Worm (Caenorhabditis elegans) whole organism, young adult: ENCODE measurements around the gene dmd-9.

Experiments
- C06A6.2 ChIP-seq: fragments of 200-800 bp; sonication (Bioruptor generic); conservative IDR thresholded peaks from 2 replicates; pipeline ENCODE4 v1.3.6; 2022; ENCODE audit warnings: missing genetic modification characterization, missing compliant biosample characterization
- F10E7.11 ChIP-seq: sonication (generic microtip); optimal IDR thresholded peaks from 2 replicates; lab custom pipeline; 2017; ENCODE audit warnings: mild to moderate bottlenecking, missing genetic modification characterization, moderate library complexity, missing compliant biosample characterization
- F57C9.4 ChIP-seq: sonication (generic microtip); optimal IDR thresholded peaks from 2 replicates; lab custom pipeline; 2017; ENCODE audit warnings: mild to moderate bottlenecking, missing genetic modification characterization, missing compliant biosample characterization
- K11D2.4 ChIP-seq: fragments of 200-800 bp; sonication (Bioruptor generic); IDR thresholded peaks from 2 replicates; pipeline ENCODE4 v1.3.6; 2022; ENCODE audit warnings: missing genetic modification reagents, missing genetic modification characterization, missing compliant biosample characterization
- Y53G8AR.9 ChIP-seq: fragments of 200-800 bp; sonication (Bioruptor generic); conservative IDR thresholded peaks from 2 replicates; pipeline ENCODE4 v1.3.6; 2022; ENCODE audit warnings: missing genetic modification reagents, missing genetic modification characterization, missing compliant biosample characterization
- Y95B8A.8 ChIP-seq: fragments of 200-800 bp; sonication (Bioruptor generic); IDR thresholded peaks from 2 replicates; pipeline ENCODE4 v1.3.6; 2022; ENCODE audit warnings: missing genetic modification reagents, missing genetic modification characterization, missing compliant biosample characterization
- ZK185.1 ChIP-seq: sonication (generic microtip); optimal IDR thresholded peaks from 2 replicates; lab custom pipeline; 2016; ENCODE audit warnings: mild to moderate bottlenecking, missing genetic modification characterization, missing compliant biosample characterization; ENCODE audit not compliant: poor library complexity, severe bottlenecking
- akir-1 ChIP-seq: fragments of 200-800 bp; sonication (Bioruptor generic); optimal IDR thresholded peaks from 2 replicates; lab custom pipeline; 2018; ENCODE audit warnings: mild to moderate bottlenecking, missing genetic modification characterization, moderate library complexity, missing compliant biosample characterization
- ama-1 ChIP-seq, 3 experiments: fragments of 150-350 bp in 1 of 3; sonication (generic microtip) in 2 of 3; optimal IDR thresholded peaks; 2 replicates each; lab custom pipeline; 2014 to 2018; ENCODE audit warnings: missing biosample characterization in 2 of 3, missing genetic modification characterization in 2 of 3, missing genetic modification reagents in 2 of 3
- atf-7 ChIP-seq: sonication (generic microtip); optimal IDR thresholded peaks from 2 replicates; lab custom pipeline; 2017; ENCODE audit warnings: mild to moderate bottlenecking, missing genetic modification characterization, missing compliant biosample characterization
- attf-3 ChIP-seq: fragments of 200-800 bp; sonication (Bioruptor generic); conservative IDR thresholded peaks from 2 replicates; pipeline ENCODE4 v1.3.6; 2022; ENCODE audit warnings: missing genetic modification reagents, missing genetic modification characterization, missing compliant biosample characterization
- cebp-1 ChIP-seq, 2 experiments: fragments of 200-800 bp in 1 of 2; sonication (Bioruptor generic) in 1 of 2; sonication (generic microtip) in 1 of 2; IDR thresholded peaks in 1 of 2; optimal IDR thresholded peaks in 1 of 2; 2 replicates each; pipeline versions ENCODE4 v1.3.6 to Lab custom; 2017 to 2022; ENCODE audit warnings: missing compliant biosample characterization in 2 of 2, missing genetic modification characterization in 2 of 2, mild to moderate bottlenecking in 1 of 2, missing genetic modification reagents in 1 of 2, moderate library complexity in 1 of 2
- ceh-100 ChIP-seq: fragments of 200-800 bp; sonication (Bioruptor generic); IDR thresholded peaks from 2 replicates; pipeline ENCODE4 v1.3.6; 2022; ENCODE audit warnings: missing genetic modification reagents, missing genetic modification characterization, missing compliant biosample characterization
- ceh-79 ChIP-seq: sonication (generic microtip); optimal IDR thresholded peaks from 2 replicates; lab custom pipeline; 2017; ENCODE audit warnings: mild to moderate bottlenecking, missing genetic modification characterization, missing compliant biosample characterization
- chd-7 ChIP-seq: sonication (generic microtip); optimal IDR thresholded peaks from 2 replicates; lab custom pipeline; 2016; ENCODE audit warnings: mild to moderate bottlenecking, missing genetic modification characterization, moderate library complexity, missing compliant biosample characterization
- egrh-3 ChIP-seq: fragments of 200-800 bp; sonication (Bioruptor generic); IDR thresholded peaks from 2 replicates; pipeline ENCODE4 v1.3.6; 2022; ENCODE audit warnings: missing genetic modification reagents, missing genetic modification characterization, missing compliant biosample characterization
- ekl-4 ChIP-seq: fragments of 200-800 bp; sonication (Bioruptor generic); IDR thresholded peaks from 2 replicates; pipeline ENCODE4 v1.3.6; 2022; ENCODE audit warnings: missing genetic modification reagents, missing genetic modification characterization, missing compliant biosample characterization
- ets-4 ChIP-seq: fragments of 200-800 bp; sonication (Bioruptor generic); optimal IDR thresholded peaks from 2 replicates; lab custom pipeline; 2018; ENCODE audit warnings: mild to moderate bottlenecking, missing genetic modification characterization, missing compliant biosample characterization
- fkh-3 ChIP-seq: sonication (generic microtip); optimal IDR thresholded peaks from 2 replicates; lab custom pipeline; 2016; ENCODE audit warnings: mild to moderate bottlenecking, missing genetic modification characterization, missing compliant biosample characterization
- hlh-12 ChIP-seq: sonication (generic microtip); optimal IDR thresholded peaks from 2 replicates; lab custom pipeline; 2016; ENCODE audit warnings: missing genetic modification characterization, missing compliant biosample characterization
- hsf-1 ChIP-seq: fragments of 200-800 bp; sonication (Bioruptor generic); IDR thresholded peaks from 2 replicates; pipeline ENCODE4 v1.3.6; 2022; ENCODE audit warnings: missing genetic modification reagents, missing genetic modification characterization, missing compliant biosample characterization
- let-607 ChIP-seq, 2 experiments: fragments of 200-800 bp in 1 of 2; sonication (Bioruptor generic) in 1 of 2; sonication (generic microtip) in 1 of 2; optimal IDR thresholded peaks; 2 replicates each; lab custom pipeline; 2016 to 2018; ENCODE audit warnings: mild to moderate bottlenecking in 2 of 2, missing compliant biosample characterization in 2 of 2, missing genetic modification characterization in 2 of 2, moderate library complexity in 2 of 2, missing genotype in 1 of 2
- lin-35 ChIP-seq, 3 experiments: fragments of 150-350 bp in 2 of 3; sonication (generic microtip) in 1 of 3; optimal IDR thresholded peaks; 2 replicates each; lab custom pipeline; 2014 to 2018; ENCODE audit warnings: missing biosample characterization in 3 of 3, missing genetic modification characterization in 3 of 3, missing genetic modification reagents in 3 of 3
- lin-40 ChIP-seq: sonication (generic microtip); optimal IDR thresholded peaks from 2 replicates; lab custom pipeline; 2016; ENCODE audit warnings: missing genetic modification characterization, mild to moderate bottlenecking, missing compliant biosample characterization, missing genotype, missing genetic modification reagents
- lsl-1 ChIP-seq: fragments of 200-800 bp; sonication (Bioruptor generic); optimal IDR thresholded peaks from 2 replicates; lab custom pipeline; 2018; ENCODE audit warnings: mild to moderate bottlenecking, missing genetic modification characterization, moderate library complexity, missing compliant biosample characterization
- madf-10 ChIP-seq: sonication (generic microtip); optimal IDR thresholded peaks from 2 replicates; lab custom pipeline; 2016; ENCODE audit warnings: mild to moderate bottlenecking, missing genetic modification characterization, missing compliant biosample characterization
- madf-3 ChIP-seq: fragments of 200-800 bp; sonication (Bioruptor generic); IDR thresholded peaks from 2 replicates; pipeline ENCODE4 v1.3.6; 2022; ENCODE audit warnings: missing genetic modification reagents, missing genetic modification characterization, missing compliant biosample characterization
- mcd-1 ChIP-seq: fragments of 200-800 bp; sonication (Bioruptor generic); IDR thresholded peaks from 2 replicates; pipeline ENCODE4 v1.3.6; 2022; ENCODE audit warnings: missing genetic modification reagents, missing genetic modification characterization, missing compliant biosample characterization
- mxl-1 ChIP-seq: sonication (generic microtip); optimal IDR thresholded peaks from 2 replicates; lab custom pipeline; 2016; ENCODE audit warnings: missing genetic modification characterization, missing compliant biosample characterization
- nfya-1 ChIP-seq: sonication (generic microtip); optimal IDR thresholded peaks from 2 replicates; lab custom pipeline; 2017; ENCODE audit warnings: antibody characterized with exemption, missing compliant biosample characterization, missing genetic modification characterization, borderline replicate concordance; ENCODE audit not compliant: insufficient read depth
- nfyb-1 ChIP-seq: fragments of 200-800 bp; sonication (Bioruptor generic); IDR thresholded peaks from 2 replicates; pipeline ENCODE4 v1.3.6; 2022; ENCODE audit warnings: missing genetic modification reagents, missing genetic modification characterization, missing compliant biosample characterization
- nhr-179 ChIP-seq: sonication (generic microtip); optimal IDR thresholded peaks from 2 replicates; lab custom pipeline; 2016; ENCODE audit warnings: mild to moderate bottlenecking, missing genetic modification characterization, missing compliant biosample characterization
- nhr-27 ChIP-seq: fragments of 200-800 bp; sonication (Bioruptor generic); optimal IDR thresholded peaks from 2 replicates; lab custom pipeline; 2018; ENCODE audit warnings: mild to moderate bottlenecking, missing genetic modification characterization, moderate library complexity, missing compliant biosample characterization
- pha-4 ChIP-seq: fragments of 150-350 bp; sonication (generic microtip); optimal IDR thresholded peaks from 2 replicates; lab custom pipeline; 2014; ENCODE audit warnings: missing biosample characterization, missing genetic modification reagents, missing genetic modification characterization
- rcor-1 ChIP-seq: fragments of 200-800 bp; sonication (Bioruptor generic); IDR thresholded peaks from 2 replicates; pipeline ENCODE4 v1.3.6; 2022; ENCODE audit warnings: missing genetic modification reagents, missing genetic modification characterization, missing compliant biosample characterization
- rec-8 ChIP-seq, 2 experiments: sonication (generic microtip); optimal IDR thresholded peaks; 2 replicates each; lab custom pipeline; 2016; ENCODE audit warnings: mild to moderate bottlenecking in 2 of 2, missing genetic modification characterization in 2 of 2, missing genetic modification reagents in 2 of 2, missing genotype in 2 of 2, missing biosample characterization in 1 of 2, missing compliant biosample characterization in 1 of 2, moderate library complexity in 1 of 2
- sdz-38 ChIP-seq: sonication (generic microtip); optimal IDR thresholded peaks from 2 replicates; lab custom pipeline; 2016; ENCODE audit warnings: missing genotype, missing genetic modification characterization, missing compliant biosample characterization
- sea-2 ChIP-seq: fragments of 200-800 bp; sonication (Bioruptor generic); IDR thresholded peaks from 2 replicates; pipeline ENCODE4 v1.3.6; 2022; ENCODE audit warnings: missing genetic modification characterization, missing compliant biosample characterization
- snpc-1.1 ChIP-seq: sonication (generic microtip); optimal IDR thresholded peaks from 2 replicates; lab custom pipeline; 2017; ENCODE audit warnings: missing genetic modification characterization, mild to moderate bottlenecking, missing compliant biosample characterization, antibody characterized with exemption, moderate library complexity, missing genotype, missing genetic modification reagents; ENCODE audit not compliant: insufficient read depth
- snpc-4 ChIP-seq, 5 experiments: fragments of 150-350 bp in 1 of 5; sonication (generic microtip) in 4 of 5; optimal IDR thresholded peaks; 2 replicates each; lab custom pipeline; 2014 to 2018; ENCODE audit warnings: missing genetic modification characterization in 5 of 5, missing biosample characterization in 3 of 5, antibody characterized with exemption in 2 of 5, mild to moderate bottlenecking in 2 of 5, missing compliant biosample characterization in 2 of 5, missing genotype in 2 of 5, moderate library complexity in 2 of 5, missing genetic modification reagents in 1 of 5
- somi-1 ChIP-seq: fragments of 200-800 bp; sonication (Bioruptor generic); optimal IDR thresholded peaks from 2 replicates; lab custom pipeline; 2018; ENCODE audit warnings: mild to moderate bottlenecking, missing genetic modification characterization, missing compliant biosample characterization
- tbp1 ChIP-seq: fragments of 200-800 bp; sonication (Bioruptor generic); optimal IDR thresholded peaks from 2 replicates; lab custom pipeline; 2018; ENCODE audit warnings: mild to moderate bottlenecking, missing genetic modification characterization, missing compliant biosample characterization
- zfh-2 ChIP-seq: fragments of 200-800 bp; sonication (Bioruptor generic); conservative IDR thresholded peaks from 2 replicates; pipeline ENCODE4 v1.3.6; 2022; ENCODE audit warnings: missing genetic modification reagents, missing genetic modification characterization, missing compliant biosample characterization
- ztf-26 ChIP-seq: sonication (generic microtip); optimal IDR thresholded peaks from 2 replicates; lab custom pipeline; 2017; ENCODE audit warnings: missing genetic modification characterization, missing compliant biosample characterization

Gene dmd-9

ce11 chrIV:3234269-3234668, 20.1 kb downstream of the dmd-9 start:
- peak; percentile 12 for TF ChIP-seq lin-40
- TF ChIP-seq rec-8 (tag; optimal IDR thresholded peaks at IDR 0.05; lab: Kevin White, UChicago), result no peak
- 0 out of 2 replicates have a peak, but pooled peaks have one; percentile 32 for TF ChIP-seq Y53G8AR.9 (GFP tag; lab: Robert Waterston, UW)
- TF ChIP-seq, all 124 proteins: peak for 2

ce11 chrIV:3233429-3233885, 20.9 kb downstream of the dmd-9 start:
- TF ChIP-seq tbp1 (GFP tag; lab: Kevin White, UChicago), result no peak
- no peak for TF ChIP-seq pha-4 (tag; lab: Kevin White, UChicago)
- TF ChIP-seq ceh-100 (GFP tag; lab: Robert Waterston, UW), result no peak
- TF ChIP-seq let-607 (tag; optimal IDR thresholded peaks at IDR 0.05; lab: Kevin White, UChicago), result peak in 1 of 2 experiments; percentile 35
- TF ChIP-seq madf-10 (tag; lab: Kevin White, UChicago), result peak; percentile 28
- no peak for TF ChIP-seq nfya-1 (tag; lab: Kevin White, UChicago)
- peak; percentile 5 for TF ChIP-seq ztf-26 (tag; lab: Kevin White, UChicago)
- 0 out of 2 replicates have a peak, but pooled peaks have one; percentile 46 for TF ChIP-seq madf-3 (GFP tag; lab: Robert Waterston, UW)
- TF ChIP-seq C06A6.2, result no peak
- TF ChIP-seq chd-7 (tag; lab: Kevin White, UChicago), result no peak
- no peak for TF ChIP-seq nfyb-1
- TF ChIP-seq zfh-2 (GFP tag; lab: Robert Waterston, UW), result peak; percentile 83
- peak; percentile 39; the same call in 1 of the 2 replicates for TF ChIP-seq mcd-1 (GFP tag; lab: Robert Waterston, UW)
- no peak for TF ChIP-seq snpc-4 (GFP tag; optimal IDR thresholded peaks at IDR 0.05; lab: Kevin White, UChicago)
- TF ChIP-seq snpc-4 (tag; optimal IDR thresholded peaks at IDR 0.05; lab: Kevin White, UChicago), result peak in 1 of 4 experiments; percentile 5
- no peak for TF ChIP-seq K11D2.4 (GFP tag; lab: Robert Waterston, UW)
- TF ChIP-seq snpc-1.1, result no peak
- no peak for TF ChIP-seq nhr-27
- TF ChIP-seq sdz-38 (tag; lab: Kevin White, UChicago), result no peak
- TF ChIP-seq F57C9.4 (tag; lab: Kevin White, UChicago), result no peak
- no peak for TF ChIP-seq ceh-79 (tag; lab: Kevin White, UChicago)
- peak; percentile 69 for TF ChIP-seq egrh-3 (GFP tag; lab: Robert Waterston, UW)
- TF ChIP-seq nhr-179 (tag; lab: Kevin White, UChicago), result no peak
- no peak for TF ChIP-seq ekl-4 (GFP tag; lab: Robert Waterston, UW)
- TF ChIP-seq rcor-1 (GFP tag; lab: Robert Waterston, UW), result no peak
- no peak for TF ChIP-seq lsl-1 (GFP tag; lab: Kevin White, UChicago)
- TF ChIP-seq atf-7 (tag; lab: Kevin White, UChicago), result no peak
- TF ChIP-seq akir-1, result no peak
- TF ChIP-seq hsf-1 (GFP tag; lab: Robert Waterston, UW), result no peak
- TF ChIP-seq Y53G8AR.9 (GFP tag; lab: Robert Waterston, UW), result no peak
- peak; percentile 5 for TF ChIP-seq somi-1 (GFP tag; lab: Kevin White, UChicago)
- no peak for TF ChIP-seq ets-4 (GFP tag; lab: Kevin White, UChicago)
- no peak for TF ChIP-seq Y95B8A.8 (GFP tag; lab: Robert Waterston, UW)
- peak; percentile 40 for TF ChIP-seq ZK185.1 (tag; lab: Kevin White, UChicago)
- TF ChIP-seq ama-1 (optimal IDR thresholded peaks at IDR 0.05; lab: Kevin White, UChicago), result no peak
- no peak for TF ChIP-seq ama-1 (GFP tag; optimal IDR thresholded peaks at IDR 0.05; lab: Kevin White, UChicago)
- TF ChIP-seq cebp-1 (GFP tag; IDR thresholded peaks at IDR 0.05; lab: Robert Waterston, UW), result no peak
- peak; percentile 45 for TF ChIP-seq cebp-1 (tag; optimal IDR thresholded peaks at IDR 0.05; lab: Kevin White, UChicago)
- no peak for TF ChIP-seq sea-2 (GFP tag; lab: Robert Waterston, UW)
- no peak for TF ChIP-seq hlh-12 (tag; lab: Kevin White, UChicago)
- TF ChIP-seq lin-40, result no peak
- TF ChIP-seq mxl-1, result no peak
- no peak for TF ChIP-seq fkh-3 (tag; lab: Kevin White, UChicago)
- no peak for TF ChIP-seq lin-35 (GFP tag; optimal IDR thresholded peaks at IDR 0.05; lab: Kevin White, UChicago)
- no peak for TF ChIP-seq attf-3
- TF ChIP-seq F10E7.11, result no peak
